Worm (Caenorhabditis elegans): ENCODE data around the gene Y38H6C.16.

- no peak for TF ChIP-seq nhr-11 (tag; optimal IDR thresholded peaks at IDR 0.05)
- no peak for TF ChIP-seq nhr-237 (tag; optimal IDR thresholded peaks at IDR 0.05)
- TF ChIP-seq skn-1 (tag; optimal IDR thresholded peaks at IDR 0.05) = no peak
- TF ChIP-seq mml-1 (tag; optimal IDR thresholded peaks at IDR 0.05) = no peak
- no peak for TF ChIP-seq ceh-16 (tag; optimal IDR thresholded peaks at IDR 0.05)
Measured at ce11 chrV:20522219-20522618, 16.9 kb downstream of the Y38H6C.16 start, which contains the start of the genes Y38H6C.9 and fbxa-150.
